Fruit fly (Drosophila melanogaster) Kc167 (cell line): ENCODE data around the gene CG32669.

Source experiments
- Myc ChIP-seq: fragments of >200 bp; optimal IDR thresholded peaks from 2 replicates; lab custom pipeline; 2017; ENCODE audit warnings: missing external identifiers
- Sin3A ChIP-seq: fragments of >200 bp; optimal IDR thresholded peaks from 2 replicates; lab custom pipeline; 2018; ENCODE audit warnings: missing external identifiers
- h ChIP-seq: fragments of >200 bp; optimal IDR thresholded peaks from 3 replicates; lab custom pipeline; 2018; ENCODE audit warnings: missing external identifiers
- insv ChIP-seq: fragments of >200 bp; optimal IDR thresholded peaks from 3 replicates; lab custom pipeline; 2018; ENCODE audit warnings: missing external identifiers

- TF ChIP-seq insv (lab: Kevin White, UChicago) (no peak), Myc (lab: Kevin White, UChicago) (no peak), Sin3A (lab: Kevin White, UChicago) (no peak), h (lab: Kevin White, UChicago) (no peak)
These were observed 48.3 kb upstream of the CG32669 start for dm6 chrX:10893208-10893607.
